Worm (Caenorhabditis elegans) whole organism, mixed stage, embryonic: ENCODE results near the gene ttr-2.

Experiments used
- ces-1 ChIP-seq: fragments of 150-350 bp; optimal IDR thresholded peaks from 2 replicates; lab custom pipeline; 2014; ENCODE audit warnings: missing biosample characterization, missing genetic modification reagents, missing genetic modification characterization
- elt-1 ChIP-seq: sonication (generic microtip); optimal IDR thresholded peaks from 2 replicates; lab custom pipeline; 2017; ENCODE audit warnings: missing genetic modification characterization, mild to moderate bottlenecking, missing compliant biosample characterization, antibody characterized with exemption, moderate library complexity, borderline replicate concordance; ENCODE audit not compliant: insufficient read depth
- lin-13 ChIP-seq: fragments of 150-350 bp; optimal IDR thresholded peaks from 2 replicates; lab custom pipeline; 2014; ENCODE audit warnings: missing biosample characterization, missing genetic modification characterization
- nhr-2 ChIP-seq: fragments of 150-350 bp; optimal IDR thresholded peaks from 2 replicates; lab custom pipeline; 2014; ENCODE audit warnings: missing biosample characterization, missing genetic modification characterization
- unc-120 ChIP-seq: sonication (generic microtip); optimal IDR thresholded peaks from 2 replicates; lab custom pipeline; 2017; ENCODE audit warnings: missing genetic modification characterization, missing compliant biosample characterization; ENCODE audit not compliant: poor library complexity, severe bottlenecking
- unc-62 ChIP-seq: fragments of 150-350 bp; optimal IDR thresholded peaks from 2 replicates; lab custom pipeline; 2014; ENCODE audit warnings: missing biosample characterization, missing genetic modification reagents, missing genetic modification characterization
- zip-8 ChIP-seq: fragments of 150-350 bp; optimal IDR thresholded peaks from 2 replicates; lab custom pipeline; 2014; ENCODE audit warnings: missing biosample characterization, missing genetic modification characterization

The ttr-2 gene

DNA sequence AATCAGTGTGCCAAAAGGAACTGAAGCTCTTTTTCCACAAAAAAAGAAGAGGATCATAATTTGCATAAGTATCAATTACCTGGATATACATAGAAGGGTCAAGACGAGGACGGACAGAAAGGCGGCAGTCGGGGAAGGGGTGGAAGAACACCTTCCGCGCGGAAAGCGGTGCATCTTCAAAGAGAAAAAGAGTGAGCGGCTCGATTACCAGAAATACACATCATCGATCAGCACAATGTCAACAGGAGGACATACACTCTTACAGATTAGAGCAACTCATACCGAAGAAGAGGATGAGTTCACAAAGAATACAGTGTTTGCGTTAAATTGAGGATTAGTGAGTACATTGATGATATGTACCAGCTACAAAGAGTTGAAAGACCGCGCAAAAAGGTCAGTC is 41.8 kb downstream of the ttr-2 start:
- TF ChIP-seq elt-1 (tag; lab: Kevin White, UChicago) (no peak), lin-13 (tag; lab: Kevin White, UChicago) (no peak), nhr-2 (tag; lab: Kevin White, UChicago) (peak; percentile 77)

DNA sequence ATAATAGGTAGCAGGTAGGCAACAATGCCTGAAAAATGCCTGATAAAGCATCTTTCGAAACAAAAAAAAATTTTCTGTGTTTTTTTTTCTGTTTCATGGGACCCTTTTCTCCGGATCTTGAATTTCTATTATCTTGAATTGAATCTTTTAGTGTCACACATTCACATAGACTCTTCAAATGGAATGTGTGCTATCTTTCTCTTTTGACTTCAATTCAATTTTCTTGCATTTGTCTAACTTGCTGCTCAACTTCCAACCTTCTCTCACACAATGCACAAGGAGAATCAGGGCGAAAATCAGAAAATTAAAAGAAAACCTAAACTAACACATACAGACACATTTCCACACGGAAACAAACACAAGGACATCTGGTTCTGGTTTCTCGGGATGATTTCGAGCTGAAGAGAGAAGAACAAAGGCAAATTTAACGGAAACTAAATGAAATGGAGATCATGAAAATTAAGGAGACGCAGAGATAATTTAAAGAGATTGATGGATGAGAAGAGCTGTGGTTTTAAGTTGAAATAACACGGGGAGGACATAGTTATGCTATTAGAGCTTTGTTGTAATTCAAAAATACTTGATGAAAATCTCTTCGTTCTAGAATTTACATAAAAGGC is 44.7 kb downstream of the ttr-2 start:
- TF ChIP-seq ces-1 (GFP tag; lab: Kevin White, UChicago) (peak; percentile 66), unc-120 (no peak)

DNA sequence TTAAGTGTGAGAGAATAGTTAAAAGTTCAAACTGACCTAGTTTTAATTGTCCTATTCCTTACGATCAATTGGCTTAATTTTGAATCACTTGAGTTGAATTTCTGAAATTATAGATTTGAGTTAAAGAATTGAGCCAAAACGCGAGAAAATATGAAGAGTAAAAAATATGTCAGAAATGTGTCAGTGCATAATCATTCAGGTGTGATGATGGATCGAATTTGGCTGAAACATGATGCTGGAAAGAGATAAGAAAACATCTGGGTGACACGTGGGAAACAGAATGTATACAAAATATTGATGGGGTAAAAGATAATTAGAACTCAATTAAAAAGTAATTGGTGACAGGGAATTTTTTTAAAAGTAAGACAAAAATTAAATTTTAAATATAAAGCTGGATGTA is 46.2 kb downstream of the ttr-2 start, which contains the start of gene R10E12.2:
Gene R10E12.2, minus strand, starts transcription at position 101 of the 400 bp plus-strand sequence.
- TF ChIP-seq unc-62 = no peak
- TF ChIP-seq zip-8 (tag; lab: Kevin White, UChicago) = no peak
- TF ChIP-seq, all 35 proteins: peak for 0
